Worm (Caenorhabditis elegans): ENCODE measurements around the gene abhd-12.

abhd-12 gene

DNA sequence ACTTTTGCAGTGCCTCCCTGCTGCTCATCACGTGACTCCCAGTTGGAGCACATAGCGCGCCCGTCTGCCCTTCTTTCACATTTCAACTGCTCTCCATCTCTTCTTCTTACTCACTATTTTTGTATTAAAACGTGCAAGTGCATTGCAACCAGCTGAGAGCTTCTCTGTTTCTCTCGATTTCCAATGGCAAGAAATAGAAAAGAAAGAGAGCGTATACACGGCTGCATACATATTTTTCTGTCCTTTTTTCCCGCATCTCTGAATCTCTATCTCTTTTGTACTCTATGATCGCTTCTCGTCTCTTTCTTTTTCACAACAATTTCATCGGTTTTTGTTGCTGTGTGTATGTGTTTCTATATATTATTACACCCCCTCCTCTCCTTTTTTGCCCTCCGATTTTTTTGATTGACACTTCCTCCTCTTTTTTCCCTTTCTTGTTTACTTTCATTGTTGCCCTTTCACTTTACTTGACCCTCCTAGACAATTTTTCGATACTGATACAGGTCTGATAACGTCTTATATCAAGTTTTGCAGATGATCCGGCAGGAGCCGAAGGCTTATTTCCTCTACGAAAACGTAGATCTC, 17.3 kb downstream of the abhd-12 start, which contains the start of gene Y97E10AR.1:
Y97E10AR.1 (plus strand) TSS at position 535 of the 585 bp plus-strand sequence.
- TF ChIP-seq ZK546.5 (tag; optimal IDR thresholded peaks at IDR 0.05) (no peak), elt-3 (tag; optimal IDR thresholded peaks at IDR 0.05) (no peak), nhr-129 (tag; optimal IDR thresholded peaks at IDR 0.05) (peak; percentile 89), ceh-16 (tag; optimal IDR thresholded peaks at IDR 0.05) (no peak), nhr-11 (tag; optimal IDR thresholded peaks at IDR 0.05) (no peak), lin-39 (tag; optimal IDR thresholded peaks at IDR 0.05) (no peak), ztf-1 (GFP tag; conservative IDR thresholded peaks at IDR 0.05) (no peak), egl-27 (tag; optimal IDR thresholded peaks at IDR 0.05) (peak; percentile 73), sem-4 (tag; optimal IDR thresholded peaks at IDR 0.05) (peak; percentile 31), nhr-21 (tag; optimal IDR thresholded peaks at IDR 0.05) (no peak), nhr-77 (tag; optimal IDR thresholded peaks at IDR 0.05) (no peak), zag-1 (tag; optimal IDR thresholded peaks at IDR 0.05) (peak; percentile 79), lin-13 (GFP tag; optimal IDR thresholded peaks at IDR 0.05) (peak; percentile 46), lin-11 (tag; optimal IDR thresholded peaks at IDR 0.05) (peak; percentile 4), mab-5 (tag; optimal IDR thresholded peaks at IDR 0.05) (peak; percentile 73), ama-1 (optimal IDR thresholded peaks at IDR 0.05) (no peak), mdl-1 (tag; optimal IDR thresholded peaks at IDR 0.05) (peak in 1 of 2 experiments; percentile 86), sma-3 (GFP tag; optimal IDR thresholded peaks at IDR 0.05) (peak; percentile 29), F13H6.1 (tag; optimal IDR thresholded peaks at IDR 0.05) (peak; percentile 93), alr-1 (tag; optimal IDR thresholded peaks at IDR 0.05) (no peak), fos-1 (tag; optimal IDR thresholded peaks at IDR 0.05) (peak; percentile 94), nhr-6 (tag; optimal IDR thresholded peaks at IDR 0.05) (peak; percentile 65), sma-9 (GFP tag; optimal IDR thresholded peaks at IDR 0.05) (peak; percentile 93), sma-9 (tag; optimal IDR thresholded peaks at IDR 0.05) (no peak), lsy-2 (tag; optimal IDR thresholded peaks at IDR 0.05) (peak; percentile 33 to 84), blmp-1 (tag; optimal IDR thresholded peaks at IDR 0.05; ENCODE audit: insufficient read depth) (peak; percentile 92), C34F6.9 (tag; optimal IDR thresholded peaks at IDR 0.05) (peak; percentile 98), dmd-4 (tag; optimal IDR thresholded peaks at IDR 0.05) (no peak), peb-1 (tag; optimal IDR thresholded peaks at IDR 0.05) (no peak), unc-62 (GFP tag; optimal IDR thresholded peaks at IDR 0.05) (no peak), crh-2 (tag; optimal IDR thresholded peaks at IDR 0.05) (peak; percentile 83), unc-55 (GFP tag; optimal IDR thresholded peaks at IDR 0.05) (peak; percentile 96), snpc-4 (tag; optimal IDR thresholded peaks at IDR 0.05) (peak; percentile 71), ztf-11 (tag; optimal IDR thresholded peaks at IDR 0.05) (no peak), ztf-4 (tag; optimal IDR thresholded peaks at IDR 0.05) (peak; percentile 60), nhr-25 (tag; optimal IDR thresholded peaks at IDR 0.05) (no peak), skn-1 (tag; optimal IDR thresholded peaks at IDR 0.05) (peak; percentile 15), ceh-82 (tag; optimal IDR thresholded peaks at IDR 0.05) (no peak), Y55F3AM.14 (GFP tag; optimal IDR thresholded peaks at IDR 0.05) (peak; percentile 94), elt-1 (tag; optimal IDR thresholded peaks at IDR 0.05) (no peak), R02D3.7 (tag; optimal IDR thresholded peaks at IDR 0.05) (no peak)

DNA sequence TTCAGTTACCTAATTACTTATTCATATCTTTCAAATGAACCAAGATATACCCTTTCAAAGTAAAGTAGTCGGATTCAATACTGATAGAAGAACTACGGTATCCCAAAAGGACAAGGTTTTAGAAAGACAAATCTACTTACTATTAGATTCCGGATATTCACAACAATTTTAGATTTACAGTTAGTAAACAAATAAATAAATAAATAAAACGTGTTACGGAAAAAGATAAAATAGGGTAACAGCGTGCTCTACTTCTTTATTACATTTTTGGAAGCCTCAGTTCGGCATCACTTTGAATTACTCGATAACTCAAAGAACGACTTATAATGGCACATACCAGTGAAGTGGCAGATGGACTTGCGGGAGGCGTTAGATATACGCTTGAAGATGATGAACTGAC, 21.3 kb downstream of the abhd-12 start, which contains the start of gene Y97E10AR.8:
Y97E10AR.8 (plus strand) TSS at position 301 of the 400 bp plus-strand sequence.
- TF ChIP-seq ceh-16 (tag; optimal IDR thresholded peaks at IDR 0.05) (no peak), lsy-2 (tag; optimal IDR thresholded peaks at IDR 0.05) (no peak), nhr-25 (tag; optimal IDR thresholded peaks at IDR 0.05) (no peak), peb-1 (tag; optimal IDR thresholded peaks at IDR 0.05) (no peak), skn-1 (tag; optimal IDR thresholded peaks at IDR 0.05) (no peak), elt-3 (tag; optimal IDR thresholded peaks at IDR 0.05) (no peak), blmp-1 (tag; optimal IDR thresholded peaks at IDR 0.05; ENCODE audit: insufficient read depth) (no peak), C34F6.9 (tag; optimal IDR thresholded peaks at IDR 0.05) (no peak), sma-9 (GFP tag; optimal IDR thresholded peaks at IDR 0.05) (no peak), sma-9 (tag; optimal IDR thresholded peaks at IDR 0.05) (no peak), F13H6.1 (tag; optimal IDR thresholded peaks at IDR 0.05) (no peak), egl-27 (tag; optimal IDR thresholded peaks at IDR 0.05) (no peak)

Measured in whole organism, L2 larva.